Worm (Caenorhabditis elegans) whole organism, L3 larva: ENCODE data around the gene Y53F4B.21.

Experiments used
- ZK546.5 ChIP-seq: sonication (generic microtip); optimal IDR thresholded peaks from 2 replicates; lab custom pipeline; 2017; ENCODE audit warnings: missing biosample characterization, missing genetic modification characterization
- ama-1 ChIP-seq: fragments of 150-350 bp; optimal IDR thresholded peaks from 2 replicates; lab custom pipeline; 2018
- ceh-16 ChIP-seq: sonication (generic microtip); optimal IDR thresholded peaks from 2 replicates; lab custom pipeline; 2017; ENCODE audit warnings: missing biosample characterization, missing genetic modification characterization
- ceh-28 ChIP-seq: fragments of 150-350 bp; optimal IDR thresholded peaks from 2 replicates; lab custom pipeline; 2014; ENCODE audit warnings: missing biosample characterization, missing genetic modification reagents, missing genetic modification characterization
- ceh-82 ChIP-seq: fragments of 150-350 bp; optimal IDR thresholded peaks from 2 replicates; lab custom pipeline; 2014; ENCODE audit warnings: missing biosample characterization, missing genetic modification characterization
- ceh-9 ChIP-seq: sonication (generic microtip); optimal IDR thresholded peaks from 2 replicates; lab custom pipeline; 2018; ENCODE audit warnings: missing biosample characterization, missing genetic modification characterization
- egl-5 ChIP-seq: fragments of 150-350 bp; optimal IDR thresholded peaks from 2 replicates; lab custom pipeline; 2017; ENCODE audit warnings: missing biosample characterization, missing genetic modification reagents, missing genetic modification characterization, inconsistent platforms
- elt-1 ChIP-seq: fragments of 150-350 bp; optimal IDR thresholded peaks from 2 replicates; lab custom pipeline; 2014; ENCODE audit warnings: missing biosample characterization, missing genetic modification characterization
- elt-2 ChIP-seq: sonication (generic microtip); optimal IDR thresholded peaks from 2 replicates; lab custom pipeline; 2016; ENCODE audit warnings: missing genetic modification reagents, mild to moderate bottlenecking, missing genetic modification characterization, missing compliant biosample characterization
- eor-1 ChIP-seq, 2 experiments: fragments of 150-350 bp; optimal IDR thresholded peaks; 2 replicates each; lab custom pipeline; 2014 to 2018; ENCODE audit warnings: missing biosample characterization in 2 of 2, missing genetic modification characterization in 2 of 2
- fos-1 ChIP-seq: fragments of 150-350 bp; optimal IDR thresholded peaks from 2 replicates; lab custom pipeline; 2014; ENCODE audit warnings: missing biosample characterization, missing genetic modification characterization
- hmg-11 ChIP-seq: sonication (generic microtip); optimal IDR thresholded peaks from 2 replicates; lab custom pipeline; 2016; ENCODE audit warnings: missing genetic modification characterization, missing compliant biosample characterization
- jun-1 ChIP-seq: fragments of 150-350 bp; optimal IDR thresholded peaks from 2 replicates; lab custom pipeline; 2014; ENCODE audit warnings: missing biosample characterization, missing genetic modification reagents, missing genetic modification characterization
- lin-15B ChIP-seq: fragments of 150-350 bp; optimal IDR thresholded peaks from 2 replicates; lab custom pipeline; 2014; ENCODE audit warnings: missing biosample characterization, missing genetic modification characterization
- lin-39 ChIP-seq: fragments of 150-350 bp; optimal IDR thresholded peaks from 2 replicates; lab custom pipeline; 2018; ENCODE audit warnings: missing biosample characterization, missing genetic modification reagents, missing genetic modification characterization
- lsy-12 ChIP-seq: sonication (generic microtip); optimal IDR thresholded peaks from 2 replicates; lab custom pipeline; 2016; ENCODE audit warnings: mild to moderate bottlenecking, missing genetic modification characterization, missing compliant biosample characterization
- mdl-1 ChIP-seq: fragments of 150-350 bp; optimal IDR thresholded peaks from 2 replicates; lab custom pipeline; 2014; ENCODE audit warnings: missing biosample characterization, missing genetic modification characterization
- mml-1 ChIP-seq: fragments of 150-350 bp; sonication (generic microtip); optimal IDR thresholded peaks from 3 replicates; lab custom pipeline; 2014; ENCODE audit warnings: missing biosample characterization, missing genetic modification characterization
- nfya-1 ChIP-seq: sonication (generic microtip); optimal IDR thresholded peaks from 2 replicates; lab custom pipeline; 2017; ENCODE audit warnings: missing genetic modification characterization, mild to moderate bottlenecking, missing compliant biosample characterization, antibody characterized with exemption, moderate library complexity; ENCODE audit not compliant: insufficient read depth
- nhr-12 ChIP-seq: fragments of 150-350 bp; optimal IDR thresholded peaks from 2 replicates; lab custom pipeline; 2014; ENCODE audit warnings: missing biosample characterization, missing genetic modification characterization
- nhr-23 ChIP-seq: fragments of 150-350 bp; optimal IDR thresholded peaks from 2 replicates; lab custom pipeline; 2014; ENCODE audit warnings: missing biosample characterization, missing genetic modification reagents, missing genetic modification characterization
- nhr-237 ChIP-seq: fragments of 150-350 bp; optimal IDR thresholded peaks from 2 replicates; lab custom pipeline; 2014; ENCODE audit warnings: missing biosample characterization, missing genetic modification characterization
- nhr-25 ChIP-seq: sonication (generic microtip); optimal IDR thresholded peaks from 2 replicates; lab custom pipeline; 2017; ENCODE audit warnings: missing biosample characterization, missing genetic modification characterization
- nhr-43 ChIP-seq: sonication (generic microtip); optimal IDR thresholded peaks from 2 replicates; lab custom pipeline; 2016; ENCODE audit warnings: mild to moderate bottlenecking, missing genetic modification characterization, missing compliant biosample characterization; ENCODE audit not compliant: poor library complexity, severe bottlenecking
- nhr-76 ChIP-seq: fragments of 150-350 bp; sonication (generic microtip); optimal IDR thresholded peaks from 5 replicates; lab custom pipeline; 2014; ENCODE audit warnings: missing biosample characterization, missing genetic modification characterization
- nhr-77 ChIP-seq: fragments of 150-350 bp; optimal IDR thresholded peaks from 2 replicates; lab custom pipeline; 2014; ENCODE audit warnings: missing biosample characterization, missing genetic modification characterization
- pha-4 ChIP-seq: fragments of 150-350 bp; optimal IDR thresholded peaks from 2 replicates; lab custom pipeline; 2014; ENCODE audit warnings: missing biosample characterization, missing genetic modification reagents, missing genetic modification characterization
- pqm-1 ChIP-seq: fragments of 150-350 bp; optimal IDR thresholded peaks from 2 replicates; lab custom pipeline; 2017; ENCODE audit warnings: missing biosample characterization, missing genetic modification characterization, inconsistent platforms
- sea-2 ChIP-seq: fragments of 150-350 bp; sonication (generic microtip); optimal IDR thresholded peaks from 4 replicates; lab custom pipeline; 2014; ENCODE audit warnings: missing biosample characterization, missing genetic modification reagents, missing genetic modification characterization
- skn-1 ChIP-seq: fragments of 150-350 bp; optimal IDR thresholded peaks from 2 replicates; lab custom pipeline; 2014; ENCODE audit warnings: missing biosample characterization, missing genetic modification characterization
- snpc-4 ChIP-seq: fragments of 150-350 bp; optimal IDR thresholded peaks from 2 replicates; lab custom pipeline; 2014; ENCODE audit warnings: missing biosample characterization, missing genetic modification characterization
- tbx-2 ChIP-seq: sonication (generic microtip); optimal IDR thresholded peaks from 2 replicates; lab custom pipeline; 2016; ENCODE audit warnings: mild to moderate bottlenecking, missing genetic modification characterization, missing compliant biosample characterization
- unc-39 ChIP-seq: sonication (generic microtip); optimal IDR thresholded peaks from 4 replicates; lab custom pipeline; 2017; ENCODE audit warnings: missing biosample characterization, missing genetic modification characterization
- unc-62 ChIP-seq: fragments of 150-350 bp; sonication (generic microtip); optimal IDR thresholded peaks from 4 replicates; lab custom pipeline; 2014; ENCODE audit warnings: missing biosample characterization, missing genetic modification reagents, missing genetic modification characterization
- zag-1 ChIP-seq: fragments of 150-350 bp; optimal IDR thresholded peaks from 2 replicates; lab custom pipeline; 2014; ENCODE audit warnings: missing biosample characterization, missing genetic modification characterization
- ztf-4 ChIP-seq: fragments of 150-350 bp; optimal IDR thresholded peaks from 2 replicates; lab custom pipeline; 2014; ENCODE audit warnings: missing biosample characterization, missing genetic modification characterization

Y53F4B.21 gene

DNA sequence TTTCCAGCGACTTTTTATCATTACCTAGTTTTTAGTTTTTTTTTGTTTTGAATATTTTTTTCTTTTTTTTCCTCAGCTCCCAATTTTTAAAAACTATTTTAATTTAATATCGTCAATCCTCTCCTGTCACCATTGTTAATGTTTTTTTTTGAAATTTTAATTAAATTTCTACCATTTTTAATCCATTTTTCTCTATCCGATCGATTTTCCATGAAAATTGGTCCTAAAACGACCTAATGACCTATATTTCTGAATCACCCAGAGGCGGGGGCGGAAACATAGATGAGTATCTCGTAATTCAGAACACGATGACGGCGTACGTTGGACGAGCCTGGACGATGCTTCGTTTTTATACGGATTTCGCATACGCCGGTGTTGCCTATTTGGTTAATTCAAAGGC, 19.9 kb downstream of the Y53F4B.21 start, which contains the start of gene Y53F4B.39:
TSS of gene Y53F4B.39 (plus strand) at position 301 of the 400 bp plus-strand sequence.
- TF ChIP-seq pha-4 (tag; lab: Kevin White, UChicago) (no peak), skn-1 (no peak), mdl-1 (tag; lab: Kevin White, UChicago) (no peak), lsy-12 (tag; lab: Kevin White, UChicago) (no peak), ama-1 (lab: Kevin White, UChicago) (no peak), ceh-9 (tag; lab: Kevin White, UChicago) (no peak), snpc-4 (tag; lab: Kevin White, UChicago) (no peak), ztf-4 (tag; lab: Kevin White, UChicago) (no peak), sea-2 (no peak), tbx-2 (tag; lab: Kevin White, UChicago) (no peak), zag-1 (tag; lab: Kevin White, UChicago) (no peak), nfya-1 (tag; lab: Kevin White, UChicago) (no peak), ceh-82 (no peak), mml-1 (no peak), jun-1 (no peak), egl-5 (no peak), nhr-23 (tag; lab: Kevin White, UChicago) (no peak), nhr-25 (tag; lab: Kevin White, UChicago) (no peak)

DNA sequence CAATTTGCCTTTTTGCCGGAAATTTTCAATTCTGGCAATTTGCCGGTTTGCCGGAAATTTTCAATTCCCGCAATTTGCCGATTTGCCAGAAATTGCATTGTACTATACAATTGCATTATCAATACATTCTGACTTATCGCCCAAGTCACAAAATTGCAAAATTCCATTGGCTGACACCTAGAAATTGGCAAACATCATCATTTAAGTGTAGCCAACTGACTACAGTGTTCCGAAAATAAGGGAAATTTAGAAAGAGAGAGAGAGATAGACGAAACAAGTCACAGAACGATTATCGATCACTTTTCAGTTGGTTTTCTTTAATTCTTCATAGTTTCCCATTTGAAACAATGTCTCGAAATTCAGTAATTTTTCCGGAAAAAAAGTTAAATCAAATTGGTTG, 21.4 kb downstream of the Y53F4B.21 start:
- TF ChIP-seq elt-2, result peak; percentile 87
- TF ChIP-seq egl-5, result no peak
- peak; percentile 56 for TF ChIP-seq ceh-28 (tag; lab: Kevin White, UChicago)
- TF ChIP-seq pqm-1 (tag; lab: Kevin White, UChicago), result peak; percentile 91
- TF ChIP-seq nhr-237 (tag; lab: Kevin White, UChicago), result no peak
- TF ChIP-seq jun-1, result peak; percentile 26
- TF ChIP-seq pha-4 (tag; lab: Kevin White, UChicago), result peak; percentile 46
- no peak for TF ChIP-seq fos-1 (tag; lab: Kevin White, UChicago)

DNA sequence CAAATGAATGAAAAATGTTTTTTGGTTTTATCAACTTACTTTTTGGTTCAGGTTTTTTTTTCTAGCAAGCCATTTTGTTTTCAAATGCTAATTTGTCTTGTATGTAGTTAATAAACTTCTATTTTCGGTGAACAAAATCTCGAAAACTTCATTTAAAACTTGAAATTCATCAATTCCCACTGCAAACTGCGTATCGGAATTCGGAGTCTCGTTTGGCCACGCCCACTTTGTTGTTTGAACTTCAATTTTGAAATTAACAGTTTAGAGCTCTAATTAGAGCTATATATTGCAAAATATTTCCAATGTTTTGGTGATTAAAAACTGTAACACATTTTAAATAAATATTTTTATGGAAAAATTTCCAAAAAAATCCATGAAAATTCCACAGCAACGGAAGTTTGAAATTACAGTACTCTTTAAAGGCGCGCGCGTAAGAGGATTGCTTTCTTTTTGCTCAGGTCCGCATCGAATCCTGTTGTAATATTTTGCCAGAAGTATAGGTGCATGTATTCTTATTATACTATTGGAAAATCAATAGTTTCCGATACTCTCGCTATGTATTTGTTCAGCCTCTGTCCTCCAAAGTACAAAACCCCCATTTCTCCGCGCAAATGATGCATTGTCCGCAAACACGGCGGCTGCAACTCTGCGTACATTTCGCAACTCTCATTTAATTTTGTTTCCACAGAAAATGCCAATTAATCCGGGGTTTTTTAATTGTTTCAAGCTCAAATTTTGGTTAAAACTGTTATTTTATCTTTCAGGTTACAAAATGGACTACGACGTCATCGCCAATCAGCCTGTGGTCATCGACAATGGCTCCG, 29.8 kb downstream of the Y53F4B.21 start, which contains the start of gene arp-1:
TSS of gene arp-1 (plus strand) at position 765 of the 824 bp plus-strand sequence.
- peak; percentile 71 for TF ChIP-seq pha-4 (tag; lab: Kevin White, UChicago)
- TF ChIP-seq mml-1, result no peak
- TF ChIP-seq ceh-9 (tag; lab: Kevin White, UChicago), result no peak
- peak; percentile 60 for TF ChIP-seq ceh-28 (tag; lab: Kevin White, UChicago)
- no peak for TF ChIP-seq ceh-16 (tag; lab: Kevin White, UChicago)
- TF ChIP-seq lin-39, result peak; percentile 59
- TF ChIP-seq nhr-237 (tag; lab: Kevin White, UChicago), result no peak
- TF ChIP-seq nhr-76 (tag; lab: Kevin White, UChicago), result peak; percentile 13
- TF ChIP-seq ZK546.5, result no peak
- peak; percentile 12 for TF ChIP-seq nhr-23 (tag; lab: Kevin White, UChicago)
- TF ChIP-seq nfya-1 (tag; lab: Kevin White, UChicago), result peak; percentile 60
- TF ChIP-seq lin-15B (tag; lab: Kevin White, UChicago), result peak; percentile 44
- TF ChIP-seq nhr-25 (tag; lab: Kevin White, UChicago), result peak; percentile 38
- peak; percentile 52 for TF ChIP-seq snpc-4 (tag; lab: Kevin White, UChicago)
- peak; percentile 84 for TF ChIP-seq hmg-11 (tag; lab: Kevin White, UChicago)
- TF ChIP-seq nhr-77 (tag; lab: Kevin White, UChicago), result no peak
- peak; percentile 13 for TF ChIP-seq elt-2

DNA sequence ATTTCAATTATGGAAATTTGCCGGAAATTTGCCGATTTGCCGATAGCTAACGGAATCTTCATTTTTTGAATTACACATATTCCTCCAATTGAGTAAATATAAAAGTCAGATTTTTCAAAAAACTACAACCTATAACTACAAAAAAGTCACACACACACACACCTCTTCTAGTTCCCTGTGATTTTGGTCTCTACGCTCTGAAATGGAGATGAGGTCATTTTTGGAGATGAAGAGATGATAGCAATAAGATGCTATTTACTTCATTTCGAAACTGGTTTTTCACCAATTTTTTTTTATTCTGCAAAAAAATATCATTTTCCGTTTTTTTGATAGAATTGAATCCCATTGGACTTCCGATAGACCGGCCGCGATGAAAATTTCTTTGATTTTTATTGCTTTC, 34.2 kb downstream of the Y53F4B.21 start, which contains the start of gene Y53F4B.23:
TSS of gene Y53F4B.23 (plus strand) at position 312 of the 400 bp plus-strand sequence.
- TF ChIP-seq nhr-237 (tag; lab: Kevin White, UChicago) (no peak), ceh-82 (no peak), unc-39 (no peak), nhr-12 (tag; lab: Kevin White, UChicago) (no peak), unc-62 (GFP tag; lab: Kevin White, UChicago) (no peak), eor-1 (tag; optimal IDR thresholded peaks at IDR 0.05; lab: Kevin White, UChicago) (no peak), lin-15B (tag; lab: Kevin White, UChicago) (no peak), pqm-1 (tag; lab: Kevin White, UChicago) (no peak), ceh-9 (tag; lab: Kevin White, UChicago) (no peak), zag-1 (tag; lab: Kevin White, UChicago) (no peak), skn-1 (no peak), lin-39 (no peak), ZK546.5 (no peak), lsy-12 (tag; lab: Kevin White, UChicago) (no peak), elt-2 (no peak), nhr-43 (tag; lab: Kevin White, UChicago) (no peak), ztf-4 (tag; lab: Kevin White, UChicago) (no peak), elt-1 (tag; lab: Kevin White, UChicago) (no peak), nhr-25 (tag; lab: Kevin White, UChicago) (no peak)
